Worm (Caenorhabditis elegans) whole organism, mixed stage, embryonic: ENCODE results near the gene F42A9.11.

ENCODE experiments used
- cnd-1 ChIP-seq: fragments of 200-800 bp; sonication (Bioruptor generic); optimal IDR thresholded peaks from 2 replicates; lab custom pipeline; 2018; ENCODE audit warnings: mild to moderate bottlenecking, missing genetic modification characterization, missing compliant biosample characterization
- drap-1 ChIP-seq: fragments of 200-800 bp; sonication (Bioruptor generic); optimal IDR thresholded peaks from 3 replicates; lab custom pipeline; 2018; ENCODE audit warnings: mild to moderate bottlenecking, missing genetic modification characterization, missing compliant biosample characterization
- elt-1 ChIP-seq: sonication (generic microtip); optimal IDR thresholded peaks from 2 replicates; lab custom pipeline; 2017; ENCODE audit warnings: missing genetic modification characterization, mild to moderate bottlenecking, missing compliant biosample characterization, antibody characterized with exemption, moderate library complexity, borderline replicate concordance; ENCODE audit not compliant: insufficient read depth
- elt-3 ChIP-seq: fragments of 150-350 bp; optimal IDR thresholded peaks from 2 replicates; lab custom pipeline; 2014; ENCODE audit warnings: missing biosample characterization, missing genetic modification characterization
- lin-13 ChIP-seq: fragments of 150-350 bp; optimal IDR thresholded peaks from 2 replicates; lab custom pipeline; 2014; ENCODE audit warnings: missing biosample characterization, missing genetic modification characterization
- nhr-12 ChIP-seq: fragments of 150-350 bp; optimal IDR thresholded peaks from 2 replicates; lab custom pipeline; 2014; ENCODE audit warnings: missing biosample characterization, missing genetic modification characterization
- nhr-2 ChIP-seq: fragments of 150-350 bp; optimal IDR thresholded peaks from 2 replicates; lab custom pipeline; 2014; ENCODE audit warnings: missing biosample characterization, missing genetic modification characterization
- pha-4 ChIP-seq: fragments of 150-350 bp; optimal IDR thresholded peaks from 2 replicates; lab custom pipeline; 2018; ENCODE audit warnings: missing biosample characterization, missing genetic modification reagents, missing genetic modification characterization
- snpc-4 ChIP-seq: fragments of 150-350 bp; optimal IDR thresholded peaks from 2 replicates; lab custom pipeline; 2014; ENCODE audit warnings: missing biosample characterization, missing genetic modification characterization

ce11 chrIV:8628262-8628661 lies 825 bp downstream of the F42A9.11 start:
- TF ChIP-seq nhr-12 = no peak
- no peak for TF ChIP-seq lin-13 (tag; lab: Kevin White, UChicago)
- TF ChIP-seq drap-1 (GFP tag; lab: Kevin White, UChicago) = no peak
- TF ChIP-seq elt-3 (tag; lab: Kevin White, UChicago) = no peak
- TF ChIP-seq snpc-4 (tag; lab: Kevin White, UChicago) = no peak
- TF ChIP-seq pha-4 (tag; lab: Kevin White, UChicago) = no peak
- TF ChIP-seq cnd-1 (tag; lab: Kevin White, UChicago) = no peak
- no peak for TF ChIP-seq nhr-2 (tag; lab: Kevin White, UChicago)
- TF ChIP-seq elt-1 (tag; lab: Kevin White, UChicago) = no peak
